Fruit fly (Drosophila melanogaster) whole organism, adult: ENCODE measurements around the gene Lsm12a.

Experiments used
- CG11617 ChIP-seq: fragments of 200-800 bp; sonication (Bioruptor generic); optimal IDR thresholded peaks from 2 replicates; lab custom pipeline; 2017; ENCODE audit warnings: mild to moderate bottlenecking, missing biosample characterization, missing genetic modification reagents, missing genetic modification characterization
- CG12768 ChIP-seq: fragments of 200-800 bp; sonication (Bioruptor generic); optimal IDR thresholded peaks from 2 replicates; lab custom pipeline; 2017; ENCODE audit warnings: missing biosample characterization, missing genetic modification characterization, mild to moderate bottlenecking, moderate library complexity, missing genetic modification reagents
- CG14711 ChIP-seq: fragments of 200-800 bp; sonication (Bioruptor generic); optimal IDR thresholded peaks from 2 replicates; lab custom pipeline; 2018; ENCODE audit warnings: missing biosample characterization, mild to moderate bottlenecking, missing genetic modification characterization, moderate library complexity
- CG1620 ChIP-seq: fragments of 200-800 bp; sonication (Bioruptor generic); optimal IDR thresholded peaks from 2 replicates; lab custom pipeline; 2016; ENCODE audit warnings: missing biosample characterization, missing genetic modification characterization
- CG33017 ChIP-seq: fragments of 200-800 bp; sonication (Bioruptor generic); optimal IDR thresholded peaks from 2 replicates; lab custom pipeline; 2018; ENCODE audit warnings: missing biosample characterization, mild to moderate bottlenecking, missing genetic modification characterization, moderate library complexity
- CG5204 ChIP-seq: fragments of 200-800 bp; sonication (Bioruptor generic); optimal IDR thresholded peaks from 2 replicates; lab custom pipeline; 2016; ENCODE audit warnings: missing biosample characterization, missing genetic modification characterization
- CG7045 ChIP-seq: fragments of 200-800 bp; sonication (Bioruptor generic); optimal IDR thresholded peaks from 2 replicates; lab custom pipeline; 2017; ENCODE audit warnings: missing biosample characterization, mild to moderate bottlenecking, missing genetic modification characterization
- CG7101 ChIP-seq: fragments of 200-800 bp; sonication (Bioruptor generic); optimal IDR thresholded peaks from 2 replicates; lab custom pipeline; 2018; ENCODE audit warnings: missing biosample characterization, mild to moderate bottlenecking, missing genetic modification characterization, moderate library complexity
- Clk ChIP-seq: fragments of 200-800 bp; sonication (Bioruptor generic); optimal IDR thresholded peaks from 2 replicates; lab custom pipeline; 2017; ENCODE audit warnings: missing biosample characterization, missing genetic modification characterization
- Crg-1 ChIP-seq: fragments of 200-800 bp; sonication (Bioruptor generic); optimal IDR thresholded peaks from 2 replicates; lab custom pipeline; 2016; ENCODE audit warnings: missing biosample characterization, missing genetic modification characterization
- Hr96 ChIP-seq: fragments of 200-800 bp; sonication (Bioruptor generic); optimal IDR thresholded peaks from 2 replicates; lab custom pipeline; 2016; ENCODE audit warnings: missing biosample characterization, missing genetic modification characterization
- bab1 ChIP-seq: fragments of 200-800 bp; sonication (Bioruptor generic); optimal IDR thresholded peaks from 3 replicates; lab custom pipeline; 2019; ENCODE audit warnings: missing biosample characterization, mild to moderate bottlenecking, missing genetic modification characterization, moderate library complexity
- cic ChIP-seq: fragments of 200-800 bp; sonication (Bioruptor generic); optimal IDR thresholded peaks from 2 replicates; lab custom pipeline; 2017; ENCODE audit warnings: missing biosample characterization, mild to moderate bottlenecking, missing genetic modification characterization, moderate library complexity
- cnc ChIP-seq, 2 experiments: fragments of >200 bp; optimal IDR thresholded peaks; 2 replicates each; lab custom pipeline; 2017
- kay ChIP-seq: fragments of 200-800 bp; sonication (Bioruptor generic); peaks from one replicate; lab custom pipeline; 2016; ENCODE audit warnings: missing biosample characterization, missing genetic modification characterization, borderline replicate concordance
- ovo ChIP-seq: fragments of 200-800 bp; sonication (Bioruptor generic); optimal IDR thresholded peaks from 2 replicates; lab custom pipeline; 2016; ENCODE audit warnings: missing biosample characterization, missing genetic modification characterization
- pad ChIP-seq: fragments of 200-800 bp; sonication (Bioruptor generic); optimal IDR thresholded peaks from 3 replicates; lab custom pipeline; 2017; ENCODE audit warnings: missing biosample characterization, missing genetic modification characterization, mild to moderate bottlenecking, moderate library complexity, missing genetic modification reagents
- tj ChIP-seq: fragments of 200-800 bp; sonication (Bioruptor generic); optimal IDR thresholded peaks from 3 replicates; lab custom pipeline; 2017; ENCODE audit warnings: missing biosample characterization, mild to moderate bottlenecking, missing genetic modification characterization, moderate library complexity
- toe ChIP-seq: fragments of 200-800 bp; sonication (Bioruptor generic); optimal IDR thresholded peaks from 2 replicates; lab custom pipeline; 2016; ENCODE audit warnings: missing biosample characterization, missing genetic modification characterization

Gene Lsm12a

dm6 chrX:12035207-12035606 is 16.8 kb downstream of the Lsm12a start:
- no peak for TF ChIP-seq CG7045 (GFP tag; lab: Kevin White, UChicago)
- peak; percentile 47 for TF ChIP-seq bab1 (GFP tag; lab: Kevin White, UChicago)

DNA sequence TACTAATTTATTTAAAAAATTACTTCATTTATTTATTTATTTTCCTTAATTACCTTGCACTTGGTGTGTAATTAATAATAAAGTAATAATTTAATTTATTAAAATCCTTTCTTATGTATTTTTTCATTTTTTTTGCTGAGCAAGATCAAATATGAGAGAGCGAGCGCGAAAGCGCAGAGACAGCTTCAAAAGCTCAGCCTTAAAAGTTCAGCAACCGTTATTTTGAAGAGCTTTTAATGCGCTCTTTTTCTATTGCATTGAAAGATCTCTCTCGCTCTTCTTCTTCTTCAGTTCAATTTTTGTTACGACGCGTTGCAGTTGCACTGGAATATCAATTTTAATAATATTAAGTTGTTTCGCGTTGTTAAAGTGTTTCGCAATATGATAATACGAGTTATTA is 25.0 kb downstream of the Lsm12a start, which contains the start of gene Ten-a:
Gene Ten-a (plus strand): TSS at position 301 of the 400 bp plus-strand sequence.
- TF ChIP-seq Clk, result no peak
- TF ChIP-seq CG7101 (tag; lab: Kevin White, UChicago), result no peak
- TF ChIP-seq CG5204, result no peak
- TF ChIP-seq bab1 (GFP tag; lab: Kevin White, UChicago), result no peak
- no peak for TF ChIP-seq toe (GFP tag; lab: Kevin White, UChicago)
- no peak for TF ChIP-seq Crg-1 (GFP tag; lab: Kevin White, UChicago)
- TF ChIP-seq tj (GFP tag; lab: Kevin White, UChicago), result no peak
- TF ChIP-seq Hr96, result no peak
- TF ChIP-seq CG7045 (GFP tag; lab: Kevin White, UChicago), result no peak

DNA sequence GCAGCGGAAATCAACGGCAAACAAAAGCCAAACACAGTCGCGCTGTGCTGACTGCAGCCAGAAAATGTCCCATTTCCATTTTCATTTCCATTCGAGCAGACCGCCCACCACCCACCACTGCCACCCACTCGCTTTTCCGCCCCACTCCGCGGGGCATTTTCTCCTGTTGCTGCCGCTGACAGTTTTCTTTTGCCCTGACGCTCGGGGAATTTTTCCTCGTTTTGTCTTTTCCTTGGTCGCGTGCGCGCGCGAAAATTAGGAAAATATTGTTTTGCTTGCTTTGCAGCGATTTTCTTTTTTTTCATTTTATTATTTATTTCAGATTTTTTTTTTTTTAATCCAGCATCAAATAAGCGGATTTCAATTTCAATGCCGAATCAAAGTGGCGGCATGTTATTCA is 31.9 kb downstream of the Lsm12a start:
- TF ChIP-seq Crg-1 (GFP tag; lab: Kevin White, UChicago) (no peak), CG1620 (GFP tag; lab: Kevin White, UChicago) (no peak), pad (GFP tag; lab: Kevin White, UChicago) (no peak), CG7101 (tag; lab: Kevin White, UChicago) (no peak), cic (GFP tag; lab: Kevin White, UChicago) (no peak), Clk (no peak), bab1 (GFP tag; lab: Kevin White, UChicago) (no peak), kay (no peak), CG7045 (GFP tag; lab: Kevin White, UChicago) (no peak), CG11617 (GFP tag; lab: Kevin White, UChicago) (no peak), toe (GFP tag; lab: Kevin White, UChicago) (no peak), CG14711 (tag; lab: Kevin White, UChicago) (no peak), CG12768 (GFP tag; lab: Kevin White, UChicago) (no peak), tj (GFP tag; lab: Kevin White, UChicago) (no peak)

DNA sequence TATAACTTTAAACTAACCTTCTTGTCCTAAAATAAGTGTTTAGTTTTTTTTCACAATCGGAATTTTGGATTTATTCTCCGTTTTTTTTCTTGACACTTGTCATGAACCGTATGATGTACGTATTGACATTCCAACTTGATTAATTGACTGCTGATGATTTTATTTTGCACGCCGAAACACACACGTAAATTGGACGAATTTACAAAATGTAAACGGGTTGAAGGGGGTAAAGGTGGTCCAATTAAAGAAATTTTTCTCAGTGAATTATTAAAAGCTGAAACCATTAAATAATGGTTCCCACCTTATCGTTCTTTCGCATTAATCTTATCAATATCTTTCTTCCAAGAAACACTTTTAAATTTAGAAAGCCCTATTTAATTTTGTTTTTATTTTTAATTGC is 38.1 kb downstream of the Lsm12a start, which contains the start of gene Uch-L5R:
Gene Uch-L5R (minus strand): TSS at position 101 of the 400 bp plus-strand sequence.
- no peak for TF ChIP-seq CG5204
- no peak for TF ChIP-seq CG33017
- no peak for TF ChIP-seq tj (GFP tag; lab: Kevin White, UChicago)
- TF ChIP-seq cnc (optimal IDR thresholded peaks at IDR 0.05; lab: Kevin White, UChicago), result no peak
- no peak for TF ChIP-seq Hr96
- TF ChIP-seq cic (GFP tag; lab: Kevin White, UChicago), result no peak
- TF ChIP-seq CG14711 (tag; lab: Kevin White, UChicago), result no peak
- no peak for TF ChIP-seq CG12768 (GFP tag; lab: Kevin White, UChicago)
- TF ChIP-seq CG1620 (GFP tag; lab: Kevin White, UChicago), result no peak
- no peak for TF ChIP-seq pad (GFP tag; lab: Kevin White, UChicago)

DNA sequence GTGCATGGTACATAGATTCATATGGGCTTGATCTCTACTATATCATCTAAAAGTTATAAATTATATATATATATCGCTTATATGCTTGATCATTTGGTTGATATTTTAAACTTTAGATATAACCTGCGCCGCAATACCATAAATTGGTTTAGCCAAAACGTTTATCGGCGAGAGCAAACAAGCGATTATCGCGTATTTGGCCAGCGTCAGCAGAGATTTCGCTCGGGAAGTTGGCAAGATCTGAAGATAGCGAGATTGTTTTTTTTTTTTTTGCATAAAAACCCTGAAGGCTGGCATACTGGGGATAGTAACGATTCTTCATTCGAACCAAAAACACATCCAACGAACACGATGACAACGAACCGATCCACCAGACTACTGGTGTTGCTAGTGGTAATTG is 41.1 kb downstream of the Lsm12a start, which contains the start of gene Muc11A:
Gene Muc11A (plus strand): TSS at position 301 of the 400 bp plus-strand sequence.
- TF ChIP-seq CG7045 (GFP tag; lab: Kevin White, UChicago), result no peak
- TF ChIP-seq CG11617 (GFP tag; lab: Kevin White, UChicago), result no peak
- TF ChIP-seq bab1 (GFP tag; lab: Kevin White, UChicago), result no peak
- TF ChIP-seq Clk, result no peak
- TF ChIP-seq cic (GFP tag; lab: Kevin White, UChicago), result no peak
- TF ChIP-seq CG5204, result no peak
- TF ChIP-seq tj (GFP tag; lab: Kevin White, UChicago), result no peak
- no peak for TF ChIP-seq toe (GFP tag; lab: Kevin White, UChicago)
- no peak for TF ChIP-seq Hr96
- TF ChIP-seq CG33017, result no peak
- TF ChIP-seq CG1620 (GFP tag; lab: Kevin White, UChicago), result no peak
- no peak for TF ChIP-seq pad (GFP tag; lab: Kevin White, UChicago)
- TF ChIP-seq ovo (GFP tag; lab: Kevin White, UChicago), result no peak
- TF ChIP-seq cnc (optimal IDR thresholded peaks at IDR 0.05; lab: Kevin White, UChicago), result no peak
- TF ChIP-seq kay, result no peak

DNA sequence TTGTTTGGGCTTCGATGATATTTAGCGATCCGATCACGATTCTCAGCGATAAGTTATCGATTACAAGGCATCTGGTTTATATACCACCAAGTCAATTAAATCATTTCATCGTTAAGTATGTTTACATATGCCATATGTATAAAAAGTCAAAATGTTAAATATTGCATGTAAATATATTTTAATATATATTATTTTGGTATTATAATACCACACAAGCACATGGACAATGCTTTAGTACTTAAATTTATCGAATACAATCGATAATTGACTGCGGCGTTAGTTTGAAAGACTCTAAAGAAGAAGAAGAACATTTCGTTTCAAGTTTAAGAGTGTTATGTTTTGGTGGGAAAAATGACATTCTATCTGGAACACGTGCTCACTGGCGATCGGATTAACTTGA is 51.7 kb downstream of the Lsm12a start, which contains the start of gene CG34323:
Gene CG34323 (plus strand): TSS at position 301 of the 400 bp plus-strand sequence.
- TF ChIP-seq CG14711 (tag; lab: Kevin White, UChicago) (no peak), Hr96 (no peak), bab1 (GFP tag; lab: Kevin White, UChicago) (no peak), CG5204 (no peak), CG12768 (GFP tag; lab: Kevin White, UChicago) (no peak), CG33017 (no peak), Clk (no peak), CG1620 (GFP tag; lab: Kevin White, UChicago) (no peak), cic (GFP tag; lab: Kevin White, UChicago) (no peak), Crg-1 (GFP tag; lab: Kevin White, UChicago) (no peak), kay (no peak), pad (GFP tag; lab: Kevin White, UChicago) (no peak), toe (GFP tag; lab: Kevin White, UChicago) (no peak)
